Fruit fly (Drosophila melanogaster) whole organism, adult: Measurements from ENCODE around the gene Ddr.

Source experiments
- CG12768 ChIP-seq: fragments of 200-800 bp; sonication (Bioruptor generic); optimal IDR thresholded peaks from 2 replicates; lab custom pipeline; 2017; ENCODE audit warnings: missing biosample characterization, missing genetic modification characterization, mild to moderate bottlenecking, moderate library complexity, missing genetic modification reagents
- CG14711 ChIP-seq: fragments of 200-800 bp; sonication (Bioruptor generic); optimal IDR thresholded peaks from 2 replicates; lab custom pipeline; 2018; ENCODE audit warnings: missing biosample characterization, mild to moderate bottlenecking, missing genetic modification characterization, moderate library complexity
- CG1620 ChIP-seq: fragments of 200-800 bp; sonication (Bioruptor generic); optimal IDR thresholded peaks from 2 replicates; lab custom pipeline; 2016; ENCODE audit warnings: missing biosample characterization, missing genetic modification characterization
- CG5204 ChIP-seq: fragments of 200-800 bp; sonication (Bioruptor generic); optimal IDR thresholded peaks from 2 replicates; lab custom pipeline; 2016; ENCODE audit warnings: missing biosample characterization, missing genetic modification characterization
- CG7045 ChIP-seq: fragments of 200-800 bp; sonication (Bioruptor generic); optimal IDR thresholded peaks from 2 replicates; lab custom pipeline; 2017; ENCODE audit warnings: missing biosample characterization, mild to moderate bottlenecking, missing genetic modification characterization
- CG7101 ChIP-seq: fragments of 200-800 bp; sonication (Bioruptor generic); optimal IDR thresholded peaks from 2 replicates; lab custom pipeline; 2018; ENCODE audit warnings: missing biosample characterization, mild to moderate bottlenecking, missing genetic modification characterization, moderate library complexity
- Clk ChIP-seq: fragments of 200-800 bp; sonication (Bioruptor generic); optimal IDR thresholded peaks from 2 replicates; lab custom pipeline; 2017; ENCODE audit warnings: missing biosample characterization, missing genetic modification characterization
- Crg-1 ChIP-seq: fragments of 200-800 bp; sonication (Bioruptor generic); optimal IDR thresholded peaks from 2 replicates; lab custom pipeline; 2016; ENCODE audit warnings: missing biosample characterization, missing genetic modification characterization
- Hr96 ChIP-seq: fragments of 200-800 bp; sonication (Bioruptor generic); optimal IDR thresholded peaks from 2 replicates; lab custom pipeline; 2016; ENCODE audit warnings: missing biosample characterization, missing genetic modification characterization
- Mnt ChIP-seq: fragments of 200-800 bp; sonication (Bioruptor generic); optimal IDR thresholded peaks from 2 replicates; lab custom pipeline; 2016; ENCODE audit warnings: missing biosample characterization, mild to moderate bottlenecking, missing genetic modification characterization
- bab1 ChIP-seq: fragments of 200-800 bp; sonication (Bioruptor generic); optimal IDR thresholded peaks from 3 replicates; lab custom pipeline; 2019; ENCODE audit warnings: missing biosample characterization, mild to moderate bottlenecking, missing genetic modification characterization, moderate library complexity
- cic ChIP-seq: fragments of 200-800 bp; sonication (Bioruptor generic); optimal IDR thresholded peaks from 2 replicates; lab custom pipeline; 2017; ENCODE audit warnings: missing biosample characterization, mild to moderate bottlenecking, missing genetic modification characterization, moderate library complexity
- cnc ChIP-seq, 2 experiments: fragments of >200 bp; optimal IDR thresholded peaks; 2 replicates each; lab custom pipeline; 2017
- kay ChIP-seq: fragments of 200-800 bp; sonication (Bioruptor generic); peaks from one replicate; lab custom pipeline; 2016; ENCODE audit warnings: missing biosample characterization, missing genetic modification characterization, borderline replicate concordance
- tj ChIP-seq: fragments of 200-800 bp; sonication (Bioruptor generic); optimal IDR thresholded peaks from 3 replicates; lab custom pipeline; 2017; ENCODE audit warnings: missing biosample characterization, mild to moderate bottlenecking, missing genetic modification characterization, moderate library complexity
- toe ChIP-seq: fragments of 200-800 bp; sonication (Bioruptor generic); optimal IDR thresholded peaks from 2 replicates; lab custom pipeline; 2016; ENCODE audit warnings: missing biosample characterization, missing genetic modification characterization

The Ddr gene

DNA sequence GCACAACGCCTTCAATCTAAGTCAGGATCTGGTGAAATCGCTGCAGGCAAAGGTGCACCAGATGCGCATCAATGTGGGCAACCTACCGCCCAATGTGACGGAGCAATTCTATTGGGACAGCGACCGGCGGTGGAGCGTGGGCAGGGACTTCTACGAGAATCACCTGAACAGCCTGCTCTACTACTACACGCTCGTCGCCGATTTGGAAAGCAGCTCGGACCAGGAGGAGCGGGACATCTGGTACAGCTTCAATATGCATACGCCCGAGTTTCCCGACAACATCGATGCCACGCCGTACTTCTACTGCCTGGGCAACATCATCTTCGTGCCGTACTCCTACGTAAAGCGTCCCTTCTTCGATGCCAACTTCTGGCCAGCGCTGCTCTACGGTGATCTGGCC lies 116.4 kb downstream of the Ddr start:
- no peak for TF ChIP-seq CG12768 (GFP tag; lab: Kevin White, UChicago)
- no peak for TF ChIP-seq CG7101 (tag; lab: Kevin White, UChicago)

DNA sequence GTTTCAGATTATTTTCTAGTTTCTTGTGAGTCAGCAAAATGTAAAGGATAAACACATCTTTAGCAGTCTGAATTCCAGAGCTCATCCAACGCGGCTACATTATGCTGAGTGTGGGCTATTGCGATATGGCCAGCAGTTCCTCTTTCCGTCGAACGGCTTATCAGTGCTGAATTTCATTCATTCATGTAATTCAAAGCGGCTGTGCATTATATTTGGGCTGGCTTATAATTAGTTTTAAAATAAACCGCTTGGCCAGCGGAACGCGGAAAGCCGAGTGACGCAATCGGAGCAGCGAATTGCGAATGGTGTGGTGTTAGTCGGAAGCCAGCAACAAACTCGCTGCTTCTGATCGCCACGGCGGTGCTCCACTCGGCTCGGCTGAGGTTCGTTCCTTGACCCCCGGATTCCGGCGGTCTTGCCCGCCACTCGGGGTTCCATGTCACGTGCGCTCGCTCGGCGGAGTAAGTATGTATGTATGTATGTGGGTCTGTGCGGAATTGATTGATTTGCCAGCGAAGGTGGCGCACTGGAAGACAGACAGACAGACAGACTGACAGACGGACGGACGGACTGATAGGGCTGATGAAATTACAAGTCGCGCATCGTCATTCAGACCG lies 118.2 kb downstream of the Ddr start:
- TF ChIP-seq tj (peak; percentile 97), bab1 (GFP tag; lab: Kevin White, UChicago) (peak; percentile 35), Mnt (GFP tag; lab: Kevin White, UChicago) (no peak)

DNA sequence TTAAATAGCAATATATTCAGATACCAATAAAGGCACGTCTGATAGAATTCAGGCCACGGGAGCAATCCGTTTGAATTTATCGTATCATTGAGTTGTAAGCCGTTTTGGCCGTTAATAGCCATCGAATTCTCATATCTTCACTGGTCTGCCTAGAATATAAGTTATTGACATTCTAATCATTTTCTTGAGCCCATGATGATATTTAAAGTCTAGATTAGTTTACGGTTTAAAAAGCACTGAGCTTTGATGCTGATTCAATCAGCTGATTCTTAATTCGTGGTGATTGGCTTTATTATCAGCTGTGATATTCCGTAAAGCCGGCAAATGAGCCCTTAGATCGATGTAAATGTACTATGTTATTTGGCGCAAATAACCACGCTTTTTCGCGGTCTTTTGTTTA lies 119.2 kb downstream of the Ddr start, which contains the start of gene slam:
Gene slam (plus strand): TSS at position 301 of the 400 bp plus-strand sequence.
- no peak for TF ChIP-seq Crg-1 (GFP tag; lab: Kevin White, UChicago)
- TF ChIP-seq toe (GFP tag; lab: Kevin White, UChicago) = no peak
- no peak for TF ChIP-seq CG12768 (GFP tag; lab: Kevin White, UChicago)
- no peak for TF ChIP-seq Clk (GFP tag; lab: Kevin White, UChicago)
- TF ChIP-seq kay (GFP tag; lab: Kevin White, UChicago) = no peak
- TF ChIP-seq CG14711 (tag; lab: Kevin White, UChicago) = no peak
- TF ChIP-seq cnc (optimal IDR thresholded peaks at IDR 0.05; lab: Kevin White, UChicago) = no peak
- no peak for TF ChIP-seq CG1620
- no peak for TF ChIP-seq bab1 (GFP tag; lab: Kevin White, UChicago)
- TF ChIP-seq CG7045 (GFP tag; lab: Kevin White, UChicago) = no peak
- no peak for TF ChIP-seq CG5204 (GFP tag; lab: Kevin White, UChicago)
- no peak for TF ChIP-seq cic (GFP tag; lab: Kevin White, UChicago)
- no peak for TF ChIP-seq tj
- no peak for TF ChIP-seq Hr96 (GFP tag; lab: Kevin White, UChicago)
- TF ChIP-seq CG7101 (tag; lab: Kevin White, UChicago) = no peak
